Worm (Caenorhabditis elegans) whole organism, midembryonic: ENCODE results near the gene pyk-2.

Experiments
- T22C8.4 ChIP-seq: fragments of 200-800 bp; sonication (Bioruptor generic); IDR thresholded peaks from 2 replicates; pipeline ENCODE4 v1.3.6; 2022; ENCODE audit warnings: missing genetic modification characterization, missing compliant biosample characterization
- cog-1 ChIP-seq: sonication (generic microtip); optimal IDR thresholded peaks from 2 replicates; lab custom pipeline; 2016; ENCODE audit warnings: missing genetic modification characterization, missing compliant biosample characterization
- flt-1 ChIP-seq: fragments of 200-800 bp; sonication (Bioruptor generic); IDR thresholded peaks from 2 replicates; pipeline ENCODE4 v1.3.6; 2022; ENCODE audit warnings: missing genetic modification characterization, missing compliant biosample characterization
- klf-2 ChIP-seq: fragments of 200-800 bp; sonication (Bioruptor generic); conservative IDR thresholded peaks from 2 replicates; pipeline ENCODE4 v1.3.6; 2022; ENCODE audit warnings: missing genetic modification reagents, missing genetic modification characterization, missing compliant biosample characterization
- med-1 ChIP-seq: sonication (generic microtip); optimal IDR thresholded peaks from 2 replicates; lab custom pipeline; 2017; ENCODE audit warnings: missing genetic modification characterization, mild to moderate bottlenecking, missing compliant biosample characterization, antibody characterized with exemption, missing genetic modification reagents; ENCODE audit not compliant: insufficient read depth
- ref-1 ChIP-seq: fragments of 200-800 bp; sonication (Bioruptor generic); conservative IDR thresholded peaks from 2 replicates; pipeline ENCODE4 v1.3.6; 2022; ENCODE audit warnings: missing genetic modification reagents, missing genetic modification characterization, missing compliant biosample characterization
- ztf-23 ChIP-seq: fragments of 200-800 bp; sonication (Bioruptor generic); IDR thresholded peaks from 2 replicates; pipeline ENCODE4 v1.3.6; 2022; ENCODE audit warnings: missing genetic modification reagents, missing genetic modification characterization, missing compliant biosample characterization
- ztf-29 ChIP-seq: fragments of 200-800 bp; sonication (Bioruptor generic); IDR thresholded peaks from 2 replicates; pipeline ENCODE4 v1.3.6; 2022; ENCODE audit warnings: missing genetic modification reagents, missing genetic modification characterization, missing compliant biosample characterization

DNA sequence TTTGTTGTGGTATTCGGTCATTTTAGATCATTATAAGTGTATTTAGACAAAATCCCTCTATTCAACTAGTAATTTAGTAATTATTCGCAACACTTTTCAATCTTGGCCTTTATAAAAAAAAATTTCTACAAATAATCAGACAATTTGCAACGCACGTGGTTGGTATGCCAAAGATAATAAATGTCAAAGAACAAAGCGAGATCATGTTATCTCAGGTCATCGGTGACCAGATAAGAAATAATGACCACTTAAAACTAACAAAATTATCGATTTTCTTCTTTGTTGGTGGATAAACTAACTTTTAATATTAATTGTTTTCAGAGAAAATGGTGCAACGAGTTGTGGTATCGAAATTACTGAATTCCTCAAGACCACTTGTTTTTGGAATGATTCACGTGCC, 28.5 kb upstream of the pyk-2 start, which contains the start of gene F13E9.13:
- TF ChIP-seq med-1 (no peak), cog-1 (tag; lab: Kevin White, UChicago) (no peak), klf-2 (GFP tag; lab: Robert Waterston, UW) (no peak), ref-1 (no peak), flt-1 (GFP tag; lab: Robert Waterston, UW) (no peak), T22C8.4 (no peak), ztf-29 (GFP tag; lab: Robert Waterston, UW) (no peak), ztf-23 (GFP tag; lab: Robert Waterston, UW) (no peak)
